Fruit fly (Drosophila melanogaster) whole organism, wandering third instar larva: Measurements from ENCODE around the gene CG15570.

ENCODE experiments used
- jim ChIP-seq: fragments of 175-275, 200-325 bp; sonication (Bioruptor generic); optimal IDR thresholded peaks from 2 replicates; lab custom pipeline; 2016; ENCODE audit warnings: missing biosample characterization, mild to moderate bottlenecking, missing genetic modification characterization
- lola ChIP-seq: fragments of >200 bp; optimal IDR thresholded peaks from 2 replicates; lab custom pipeline; 2017; ENCODE audit warnings: missing biosample characterization, missing genetic modification characterization
- pan ChIP-seq: fragments of >200 bp; optimal IDR thresholded peaks from 2 replicates; lab custom pipeline; 2017
- tai ChIP-seq: sonication (Bioruptor generic); optimal IDR thresholded peaks from 2 replicates; lab custom pipeline; 2016; ENCODE audit warnings: missing biosample characterization, missing genetic modification characterization

- TF ChIP-seq jim (GFP tag; lab: Kevin White, UChicago) (no peak), lola (GFP tag; lab: Kevin White, UChicago) (no peak), pan (lab: Kevin White, UChicago) (no peak), tai (GFP tag; lab: Kevin White, UChicago) (no peak)
Measured at dm6 chrX:4265797-4266196, 47.8 kb downstream of the CG15570 start, which contains the start of gene CG12691.
